Worm (Caenorhabditis elegans): ENCODE data around the gene sdz-21.

Gene sdz-21

ce11 chrIII:5678935-5679334 is 22.1 kb upstream of the sdz-21 start, which contains the start of the genes ska-3 and rps-12 (continued):
- TF ChIP-seq zfh-2 (GFP tag; conservative IDR thresholded peaks at IDR 0.05) (no peak), lin-26 (GFP tag; IDR thresholded peaks at IDR 0.05) (no peak; the same call in 1 of the 2 replicates), tlf-1 (GFP tag; optimal IDR thresholded peaks at IDR 0.05) (peak; percentile 96), die-1 (tag; optimal IDR thresholded peaks at IDR 0.05) (no peak), nhr-27 (tag; optimal IDR thresholded peaks at IDR 0.05) (no peak), mel-28 (tag; optimal IDR thresholded peaks at IDR 0.05; ENCODE audit: borderline replicate concordance) (no peak), F49E8.2 (tag; optimal IDR thresholded peaks at IDR 0.05; ENCODE audit: insufficient read depth) (peak; percentile 93), rcor-1 (GFP tag; IDR thresholded peaks at IDR 0.05) (peak; percentile 96), C17E4.6 (GFP tag; IDR thresholded peaks at IDR 0.05) (peak; percentile 94)

- TF ChIP-seq F37B4.10 (GFP tag; IDR thresholded peaks at IDR 0.05) = no peak
- no peak for TF ChIP-seq dpl-1 (GFP tag; optimal IDR thresholded peaks at IDR 0.05)
- no peak for TF ChIP-seq rpc-1 (optimal IDR thresholded peaks at IDR 0.05)
- TF ChIP-seq rpc-1 (tag; optimal IDR thresholded peaks at IDR 0.05) = no peak
- TF ChIP-seq F22D6.2 (tag; optimal IDR thresholded peaks at IDR 0.05) = no peak
- TF ChIP-seq K11D2.4 (GFP tag; IDR thresholded peaks at IDR 0.05) = no peak
- no peak for TF ChIP-seq F55B11.4 (tag; optimal IDR thresholded peaks at IDR 0.05; ENCODE audit: borderline replicate concordance, insufficient read depth)
- no peak for TF ChIP-seq mes-4 (tag; optimal IDR thresholded peaks at IDR 0.05)
- TF ChIP-seq C17E4.6 (GFP tag; IDR thresholded peaks at IDR 0.05) = no peak
Observed at ce11 chrIII:5677790-5678189, 20.9 kb upstream of the sdz-21 start, which contains the start of gene F54E7.9. TSS of gene F54E7.9 (minus strand) at chrIII:5677890.

DNA sequence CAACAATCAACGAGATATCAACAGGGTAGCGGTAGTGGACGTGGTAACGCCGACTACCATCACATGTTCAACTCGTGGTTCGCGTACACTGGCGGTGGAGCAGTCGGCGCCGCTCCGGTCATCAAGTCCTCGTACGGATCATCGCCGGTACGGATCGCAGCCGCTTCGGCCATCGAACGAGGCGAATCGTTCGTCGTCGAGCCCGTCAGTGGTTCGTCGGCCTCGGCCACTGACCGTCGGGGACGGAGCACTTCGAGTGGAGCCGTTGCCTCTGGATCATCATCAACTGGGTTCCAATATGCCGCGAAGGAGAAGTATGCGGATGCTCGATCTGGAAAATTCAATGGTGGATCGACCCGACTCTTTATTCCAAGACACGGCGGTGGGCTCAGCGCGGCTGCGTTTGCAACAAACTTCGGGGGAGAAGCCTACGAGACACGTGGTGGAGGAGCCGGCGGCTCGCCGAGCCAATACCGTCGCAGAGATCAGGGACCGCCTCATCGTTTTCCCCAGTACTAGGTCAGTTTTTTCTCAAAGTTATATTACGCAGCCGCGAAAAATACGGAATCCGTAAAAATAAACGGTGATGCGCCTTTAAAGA is 18.6 kb upstream of the sdz-21 start:
- TF ChIP-seq Y95B8A.8 (GFP tag; IDR thresholded peaks at IDR 0.05) (no peak), repo-1 (tag; optimal IDR thresholded peaks at IDR 0.05) (peak; percentile 15), F23B12.7 (tag; optimal IDR thresholded peaks at IDR 0.05; ENCODE audit: insufficient read depth) (no peak), egrh-3 (GFP tag; IDR thresholded peaks at IDR 0.05) (peak; percentile 80; the same call in 1 of the 2 replicates), zfh-2 (GFP tag; conservative IDR thresholded peaks at IDR 0.05) (peak; percentile 91)

ce11 chrIII:5674196-5674595 is 17.4 kb upstream of the sdz-21 start:
- TF ChIP-seq nhr-80 (tag; optimal IDR thresholded peaks at IDR 0.05) (no peak), cebp-1 (GFP tag; IDR thresholded peaks at IDR 0.05) (no peak), cebp-1 (tag; optimal IDR thresholded peaks at IDR 0.05) (peak; percentile 50)

ce11 chrIII:5667952-5668489 is 11.2 kb upstream of the sdz-21 start:
- TF ChIP-seq Y67H2A.10 (GFP tag; conservative IDR thresholded peaks at IDR 0.05) = no peak
- peak; percentile 70; the same call in 1 of the 2 replicates for TF ChIP-seq hmg-1.2 (GFP tag; IDR thresholded peaks at IDR 0.05)
- TF ChIP-seq cebp-1 (GFP tag; IDR thresholded peaks at IDR 0.05) = no peak
- TF ChIP-seq cebp-1 (tag; optimal IDR thresholded peaks at IDR 0.05) = peak; percentile 11

DNA sequence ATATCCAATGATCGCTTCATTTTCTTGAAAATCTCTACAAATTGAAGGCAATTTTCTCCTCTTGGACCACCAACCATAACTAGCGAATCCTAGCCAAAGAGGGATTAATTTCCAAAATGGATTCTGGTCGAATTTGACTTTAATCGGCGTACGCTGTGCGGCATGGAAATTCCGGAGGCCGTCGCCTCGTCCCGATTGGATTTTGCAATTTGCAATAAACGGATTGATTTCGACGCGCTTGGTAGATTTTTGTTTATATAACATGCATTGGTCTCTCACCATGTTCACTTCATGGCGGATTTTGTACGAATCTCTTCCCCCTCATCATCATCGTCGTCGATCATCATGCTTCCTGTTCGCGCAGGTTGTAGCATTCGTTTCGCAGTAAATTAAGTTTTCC is 8.9 kb upstream of the sdz-21 start:
- TF ChIP-seq unc-62 (GFP tag; optimal IDR thresholded peaks at IDR 0.05) = no peak
- no peak for TF ChIP-seq tlf-1 (GFP tag; optimal IDR thresholded peaks at IDR 0.05)
- TF ChIP-seq F23B12.7 (tag; optimal IDR thresholded peaks at IDR 0.05; ENCODE audit: insufficient read depth) = no peak
- no peak for TF ChIP-seq dpl-1 (GFP tag; optimal IDR thresholded peaks at IDR 0.05)
- TF ChIP-seq nhr-80 (tag; optimal IDR thresholded peaks at IDR 0.05) = no peak
- TF ChIP-seq B0035.1 (tag; optimal IDR thresholded peaks at IDR 0.05) = no peak
- no peak for TF ChIP-seq Y79H2A.3 (GFP tag; conservative IDR thresholded peaks at IDR 0.05)
- no peak for TF ChIP-seq lin-40 (tag; optimal IDR thresholded peaks at IDR 0.05)
- no peak for TF ChIP-seq Y53G8AR.9 (GFP tag; conservative IDR thresholded peaks at IDR 0.05)
- TF ChIP-seq Y95B8A.8 (GFP tag; IDR thresholded peaks at IDR 0.05) = no peak
- no peak for TF ChIP-seq dpff-1 (tag; optimal IDR thresholded peaks at IDR 0.05)
